Worm (Caenorhabditis elegans) whole organism, L3 larva: ENCODE measurements around the gene acsd-1.

Experiments
- R02D3.7 ChIP-seq: fragments of 150-350 bp; optimal IDR thresholded peaks from 2 replicates; lab custom pipeline; 2014; ENCODE audit warnings: missing biosample characterization, missing genetic modification characterization
- ZK546.5 ChIP-seq: sonication (generic microtip); optimal IDR thresholded peaks from 2 replicates; lab custom pipeline; 2017; ENCODE audit warnings: missing biosample characterization, missing genetic modification characterization
- ceh-28 ChIP-seq: fragments of 150-350 bp; optimal IDR thresholded peaks from 2 replicates; lab custom pipeline; 2014; ENCODE audit warnings: missing biosample characterization, missing genetic modification reagents, missing genetic modification characterization
- ceh-82 ChIP-seq: fragments of 150-350 bp; optimal IDR thresholded peaks from 2 replicates; lab custom pipeline; 2014; ENCODE audit warnings: missing biosample characterization, missing genetic modification characterization
- ceh-9 ChIP-seq: sonication (generic microtip); optimal IDR thresholded peaks from 2 replicates; lab custom pipeline; 2018; ENCODE audit warnings: missing biosample characterization, missing genetic modification characterization
- egl-27 ChIP-seq: sonication (generic microtip); optimal IDR thresholded peaks from 4 replicates; lab custom pipeline; 2017; ENCODE audit warnings: missing biosample characterization, missing genetic modification reagents, missing genetic modification characterization
- egl-5 ChIP-seq: fragments of 150-350 bp; optimal IDR thresholded peaks from 2 replicates; lab custom pipeline; 2017; ENCODE audit warnings: missing biosample characterization, missing genetic modification reagents, missing genetic modification characterization, inconsistent platforms
- elt-1 ChIP-seq: fragments of 150-350 bp; optimal IDR thresholded peaks from 2 replicates; lab custom pipeline; 2014; ENCODE audit warnings: missing biosample characterization, missing genetic modification characterization
- elt-2 ChIP-seq: sonication (generic microtip); optimal IDR thresholded peaks from 2 replicates; lab custom pipeline; 2016; ENCODE audit warnings: missing genetic modification reagents, mild to moderate bottlenecking, missing genetic modification characterization, missing compliant biosample characterization
- fkh-2 ChIP-seq: fragments of 150-350 bp; optimal IDR thresholded peaks from 2 replicates; lab custom pipeline; 2014; ENCODE audit warnings: missing biosample characterization, missing genetic modification reagents, missing genetic modification characterization
- fos-1 ChIP-seq: fragments of 150-350 bp; optimal IDR thresholded peaks from 2 replicates; lab custom pipeline; 2014; ENCODE audit warnings: missing biosample characterization, missing genetic modification characterization
- hmg-11 ChIP-seq: sonication (generic microtip); optimal IDR thresholded peaks from 2 replicates; lab custom pipeline; 2016; ENCODE audit warnings: missing genetic modification characterization, missing compliant biosample characterization
- jun-1 ChIP-seq: fragments of 150-350 bp; optimal IDR thresholded peaks from 2 replicates; lab custom pipeline; 2014; ENCODE audit warnings: missing biosample characterization, missing genetic modification reagents, missing genetic modification characterization
- lin-15B ChIP-seq: fragments of 150-350 bp; optimal IDR thresholded peaks from 2 replicates; lab custom pipeline; 2014; ENCODE audit warnings: missing biosample characterization, missing genetic modification characterization
- lsy-12 ChIP-seq: sonication (generic microtip); optimal IDR thresholded peaks from 2 replicates; lab custom pipeline; 2016; ENCODE audit warnings: mild to moderate bottlenecking, missing genetic modification characterization, missing compliant biosample characterization
- mml-1 ChIP-seq: fragments of 150-350 bp; sonication (generic microtip); optimal IDR thresholded peaks from 3 replicates; lab custom pipeline; 2014; ENCODE audit warnings: missing biosample characterization, missing genetic modification characterization
- nfya-1 ChIP-seq: sonication (generic microtip); optimal IDR thresholded peaks from 2 replicates; lab custom pipeline; 2017; ENCODE audit warnings: missing genetic modification characterization, mild to moderate bottlenecking, missing compliant biosample characterization, antibody characterized with exemption, moderate library complexity; ENCODE audit not compliant: insufficient read depth
- nhr-23 ChIP-seq: fragments of 150-350 bp; optimal IDR thresholded peaks from 2 replicates; lab custom pipeline; 2014; ENCODE audit warnings: missing biosample characterization, missing genetic modification reagents, missing genetic modification characterization
- nhr-237 ChIP-seq: fragments of 150-350 bp; optimal IDR thresholded peaks from 2 replicates; lab custom pipeline; 2014; ENCODE audit warnings: missing biosample characterization, missing genetic modification characterization
- nhr-43 ChIP-seq: sonication (generic microtip); optimal IDR thresholded peaks from 2 replicates; lab custom pipeline; 2016; ENCODE audit warnings: mild to moderate bottlenecking, missing genetic modification characterization, missing compliant biosample characterization; ENCODE audit not compliant: poor library complexity, severe bottlenecking
- nhr-67 ChIP-seq: fragments of 150-350 bp; optimal IDR thresholded peaks from 2 replicates; lab custom pipeline; 2014; ENCODE audit warnings: missing biosample characterization, missing genetic modification characterization
- nhr-76 ChIP-seq: fragments of 150-350 bp; sonication (generic microtip); optimal IDR thresholded peaks from 5 replicates; lab custom pipeline; 2014; ENCODE audit warnings: missing biosample characterization, missing genetic modification characterization
- nhr-77 ChIP-seq: fragments of 150-350 bp; optimal IDR thresholded peaks from 2 replicates; lab custom pipeline; 2014; ENCODE audit warnings: missing biosample characterization, missing genetic modification characterization
- pha-4 ChIP-seq: fragments of 150-350 bp; optimal IDR thresholded peaks from 2 replicates; lab custom pipeline; 2014; ENCODE audit warnings: missing biosample characterization, missing genetic modification reagents, missing genetic modification characterization
- sea-2 ChIP-seq: fragments of 150-350 bp; sonication (generic microtip); optimal IDR thresholded peaks from 4 replicates; lab custom pipeline; 2014; ENCODE audit warnings: missing biosample characterization, missing genetic modification reagents, missing genetic modification characterization
- skn-1 ChIP-seq: fragments of 150-350 bp; optimal IDR thresholded peaks from 2 replicates; lab custom pipeline; 2014; ENCODE audit warnings: missing biosample characterization, missing genetic modification characterization
- snpc-4 ChIP-seq: fragments of 150-350 bp; optimal IDR thresholded peaks from 2 replicates; lab custom pipeline; 2014; ENCODE audit warnings: missing biosample characterization, missing genetic modification characterization
- tbx-2 ChIP-seq: sonication (generic microtip); optimal IDR thresholded peaks from 2 replicates; lab custom pipeline; 2016; ENCODE audit warnings: mild to moderate bottlenecking, missing genetic modification characterization, missing compliant biosample characterization
- unc-39 ChIP-seq: sonication (generic microtip); optimal IDR thresholded peaks from 4 replicates; lab custom pipeline; 2017; ENCODE audit warnings: missing biosample characterization, missing genetic modification characterization
- unc-62 ChIP-seq: fragments of 150-350 bp; sonication (generic microtip); optimal IDR thresholded peaks from 4 replicates; lab custom pipeline; 2014; ENCODE audit warnings: missing biosample characterization, missing genetic modification reagents, missing genetic modification characterization
- zag-1 ChIP-seq: fragments of 150-350 bp; optimal IDR thresholded peaks from 2 replicates; lab custom pipeline; 2014; ENCODE audit warnings: missing biosample characterization, missing genetic modification characterization
- ztf-11 ChIP-seq: fragments of 150-350 bp; optimal IDR thresholded peaks from 2 replicates; lab custom pipeline; 2014; ENCODE audit warnings: missing biosample characterization, missing genetic modification characterization
- ztf-4 ChIP-seq: fragments of 150-350 bp; optimal IDR thresholded peaks from 2 replicates; lab custom pipeline; 2014; ENCODE audit warnings: missing biosample characterization, missing genetic modification characterization

The acsd-1 gene

DNA sequence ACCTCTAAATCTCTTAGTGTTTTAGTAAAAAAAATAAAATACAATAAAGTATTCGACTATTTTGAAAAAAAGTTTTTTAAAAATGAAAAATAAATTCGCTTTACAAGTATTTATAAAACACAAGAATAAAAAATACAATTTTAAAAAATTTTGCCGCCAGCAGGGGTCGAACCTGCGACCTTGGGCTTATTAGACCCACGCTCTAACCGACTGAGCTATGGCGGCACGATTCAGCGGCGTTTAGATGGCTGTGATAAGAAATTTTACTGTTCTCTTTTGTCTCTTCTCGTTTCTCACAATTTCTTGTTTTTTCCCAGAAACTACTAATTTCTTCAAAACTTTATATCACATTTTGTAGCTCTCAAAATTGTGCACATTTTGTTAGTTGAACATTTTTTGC, 46.9 kb downstream of the acsd-1 start:
- TF ChIP-seq sea-2 (GFP tag; lab: Kevin White, UChicago) = no peak
- no peak for TF ChIP-seq ceh-9 (tag; lab: Kevin White, UChicago)
- TF ChIP-seq mml-1 (tag; lab: Kevin White, UChicago) = no peak
- peak; percentile 7 for TF ChIP-seq elt-2 (tag; lab: Kevin White, UChicago)
- no peak for TF ChIP-seq ZK546.5 (tag; lab: Kevin White, UChicago)

ce11 chrIII:1164668-1165067, 48.4 kb downstream of the acsd-1 start:
- TF ChIP-seq hmg-11 (no peak), nhr-237 (no peak), skn-1 (tag; lab: Kevin White, UChicago) (no peak), elt-1 (tag; lab: Kevin White, UChicago) (no peak), ceh-9 (tag; lab: Kevin White, UChicago) (no peak), ZK546.5 (tag; lab: Kevin White, UChicago) (no peak), nfya-1 (tag; lab: Kevin White, UChicago) (no peak), jun-1 (tag; lab: Kevin White, UChicago) (no peak), unc-62 (GFP tag; lab: Kevin White, UChicago) (no peak), nhr-23 (tag; lab: Kevin White, UChicago) (no peak), snpc-4 (tag; lab: Kevin White, UChicago) (no peak), zag-1 (tag; lab: Kevin White, UChicago) (no peak), ztf-4 (tag; lab: Kevin White, UChicago) (no peak), tbx-2 (tag; lab: Kevin White, UChicago) (no peak)

DNA sequence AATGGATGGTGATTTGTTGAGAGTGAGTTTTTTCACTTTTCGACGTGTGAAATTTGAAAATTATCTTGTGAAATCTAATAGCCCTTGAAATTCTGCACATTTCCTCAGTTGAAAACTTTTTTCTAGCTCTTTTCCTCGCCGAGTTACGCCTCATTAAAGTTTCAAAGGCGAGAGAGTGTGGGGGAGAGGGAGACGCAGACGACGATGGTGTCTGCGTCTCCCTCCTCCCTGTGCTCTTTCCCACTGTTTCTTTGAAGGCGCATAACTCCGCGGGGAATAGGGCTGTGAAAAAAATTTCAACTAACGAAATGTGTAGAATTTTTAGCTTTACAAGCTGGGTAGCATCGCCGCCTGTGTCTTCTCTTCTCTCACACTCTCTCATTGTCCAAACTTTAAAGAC, 50.1 kb downstream of the acsd-1 start:
- TF ChIP-seq hmg-11 (no peak), ceh-28 (tag; lab: Kevin White, UChicago) (no peak), egl-5 (no peak), fkh-2 (tag; lab: Kevin White, UChicago) (no peak), zag-1 (tag; lab: Kevin White, UChicago) (no peak), snpc-4 (tag; lab: Kevin White, UChicago) (no peak), nhr-76 (tag; lab: Kevin White, UChicago) (no peak), nhr-43 (tag; lab: Kevin White, UChicago) (no peak), jun-1 (tag; lab: Kevin White, UChicago) (no peak), R02D3.7 (tag; lab: Kevin White, UChicago) (no peak), tbx-2 (tag; lab: Kevin White, UChicago) (no peak), sea-2 (GFP tag; lab: Kevin White, UChicago) (no peak), ztf-11 (no peak), lsy-12 (tag; lab: Kevin White, UChicago) (no peak), egl-27 (tag; lab: Kevin White, UChicago) (no peak), pha-4 (tag; lab: Kevin White, UChicago) (no peak), ztf-4 (tag; lab: Kevin White, UChicago) (no peak)

- TF ChIP-seq jun-1 (tag; lab: Kevin White, UChicago) (no peak), egl-27 (tag; lab: Kevin White, UChicago) (no peak), fos-1 (tag; lab: Kevin White, UChicago) (no peak), snpc-4 (tag; lab: Kevin White, UChicago) (no peak), nhr-77 (tag; lab: Kevin White, UChicago) (no peak), nhr-76 (tag; lab: Kevin White, UChicago) (no peak), egl-5 (no peak), skn-1 (tag; lab: Kevin White, UChicago) (no peak), lsy-12 (tag; lab: Kevin White, UChicago) (no peak), elt-1 (tag; lab: Kevin White, UChicago) (no peak), nhr-67 (tag; lab: Kevin White, UChicago) (no peak), ceh-82 (tag; lab: Kevin White, UChicago) (no peak), lin-15B (tag; lab: Kevin White, UChicago) (no peak), sea-2 (GFP tag; lab: Kevin White, UChicago) (no peak)
Observed at ce11 chrIII:1169622-1170021, 53.4 kb downstream of the acsd-1 start.

DNA sequence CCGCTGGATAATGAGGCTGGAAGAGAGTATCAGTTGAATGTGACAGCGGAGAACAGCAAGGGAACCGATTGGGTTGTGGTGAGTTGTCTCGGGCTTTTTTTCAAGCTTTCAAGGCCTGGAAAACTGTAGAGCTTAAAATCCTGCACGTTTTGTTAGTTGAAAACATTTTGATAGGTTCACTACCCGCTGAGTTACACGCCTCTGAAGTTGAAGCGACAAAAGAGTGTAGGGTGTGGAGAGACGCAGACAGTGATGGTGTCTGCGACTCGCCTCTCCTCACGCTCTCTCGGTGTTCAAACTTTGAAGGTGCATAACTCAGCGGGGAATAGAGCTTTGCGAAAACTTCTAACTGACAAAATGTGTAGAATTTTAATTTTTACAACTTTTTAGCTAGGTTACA, 57.1 kb downstream of the acsd-1 start:
- TF ChIP-seq nhr-43 (tag; lab: Kevin White, UChicago) (peak; percentile 4), unc-39 (no peak), unc-62 (GFP tag; lab: Kevin White, UChicago) (no peak)
